Fruit fly (Drosophila melanogaster) whole organism, adult: Measurements from ENCODE around the gene RapGAP1.

Source experiments
- CG11617 ChIP-seq: fragments of 200-800 bp; sonication (Bioruptor generic); optimal IDR thresholded peaks from 2 replicates; lab custom pipeline; 2017; ENCODE audit warnings: mild to moderate bottlenecking, missing biosample characterization, missing genetic modification reagents, missing genetic modification characterization
- CG12768 ChIP-seq: fragments of 200-800 bp; sonication (Bioruptor generic); optimal IDR thresholded peaks from 2 replicates; lab custom pipeline; 2017; ENCODE audit warnings: missing biosample characterization, missing genetic modification characterization, mild to moderate bottlenecking, moderate library complexity, missing genetic modification reagents
- CG14711 ChIP-seq: fragments of 200-800 bp; sonication (Bioruptor generic); optimal IDR thresholded peaks from 2 replicates; lab custom pipeline; 2018; ENCODE audit warnings: missing biosample characterization, mild to moderate bottlenecking, missing genetic modification characterization, moderate library complexity
- CG1620 ChIP-seq: fragments of 200-800 bp; sonication (Bioruptor generic); optimal IDR thresholded peaks from 2 replicates; lab custom pipeline; 2016; ENCODE audit warnings: missing biosample characterization, missing genetic modification characterization
- CG33017 ChIP-seq: fragments of 200-800 bp; sonication (Bioruptor generic); optimal IDR thresholded peaks from 2 replicates; lab custom pipeline; 2018; ENCODE audit warnings: missing biosample characterization, mild to moderate bottlenecking, missing genetic modification characterization, moderate library complexity
- CG5204 ChIP-seq: fragments of 200-800 bp; sonication (Bioruptor generic); optimal IDR thresholded peaks from 2 replicates; lab custom pipeline; 2016; ENCODE audit warnings: missing biosample characterization, missing genetic modification characterization
- CG7045 ChIP-seq: fragments of 200-800 bp; sonication (Bioruptor generic); optimal IDR thresholded peaks from 2 replicates; lab custom pipeline; 2017; ENCODE audit warnings: missing biosample characterization, mild to moderate bottlenecking, missing genetic modification characterization
- CG7101 ChIP-seq: fragments of 200-800 bp; sonication (Bioruptor generic); optimal IDR thresholded peaks from 2 replicates; lab custom pipeline; 2018; ENCODE audit warnings: missing biosample characterization, mild to moderate bottlenecking, missing genetic modification characterization, moderate library complexity
- Clk ChIP-seq: fragments of 200-800 bp; sonication (Bioruptor generic); optimal IDR thresholded peaks from 2 replicates; lab custom pipeline; 2017; ENCODE audit warnings: missing biosample characterization, missing genetic modification characterization
- Crg-1 ChIP-seq: fragments of 200-800 bp; sonication (Bioruptor generic); optimal IDR thresholded peaks from 2 replicates; lab custom pipeline; 2016; ENCODE audit warnings: missing biosample characterization, missing genetic modification characterization
- Hr96 ChIP-seq: fragments of 200-800 bp; sonication (Bioruptor generic); optimal IDR thresholded peaks from 2 replicates; lab custom pipeline; 2016; ENCODE audit warnings: missing biosample characterization, missing genetic modification characterization
- Mnt ChIP-seq: fragments of 200-800 bp; sonication (Bioruptor generic); optimal IDR thresholded peaks from 2 replicates; lab custom pipeline; 2016; ENCODE audit warnings: missing biosample characterization, mild to moderate bottlenecking, missing genetic modification characterization
- bab1 ChIP-seq: fragments of 200-800 bp; sonication (Bioruptor generic); optimal IDR thresholded peaks from 3 replicates; lab custom pipeline; 2019; ENCODE audit warnings: missing biosample characterization, mild to moderate bottlenecking, missing genetic modification characterization, moderate library complexity
- cic ChIP-seq: fragments of 200-800 bp; sonication (Bioruptor generic); optimal IDR thresholded peaks from 2 replicates; lab custom pipeline; 2017; ENCODE audit warnings: missing biosample characterization, mild to moderate bottlenecking, missing genetic modification characterization, moderate library complexity
- cnc ChIP-seq, 2 experiments: fragments of >200 bp; optimal IDR thresholded peaks; 2 replicates each; lab custom pipeline; 2017
- kay ChIP-seq: fragments of 200-800 bp; sonication (Bioruptor generic); peaks from one replicate; lab custom pipeline; 2016; ENCODE audit warnings: missing biosample characterization, missing genetic modification characterization, borderline replicate concordance
- ovo ChIP-seq: fragments of 200-800 bp; sonication (Bioruptor generic); optimal IDR thresholded peaks from 2 replicates; lab custom pipeline; 2016; ENCODE audit warnings: missing biosample characterization, missing genetic modification characterization
- pad ChIP-seq: fragments of 200-800 bp; sonication (Bioruptor generic); optimal IDR thresholded peaks from 3 replicates; lab custom pipeline; 2017; ENCODE audit warnings: missing biosample characterization, missing genetic modification characterization, mild to moderate bottlenecking, moderate library complexity, missing genetic modification reagents
- tj ChIP-seq: fragments of 200-800 bp; sonication (Bioruptor generic); optimal IDR thresholded peaks from 3 replicates; lab custom pipeline; 2017; ENCODE audit warnings: missing biosample characterization, mild to moderate bottlenecking, missing genetic modification characterization, moderate library complexity
- toe ChIP-seq: fragments of 200-800 bp; sonication (Bioruptor generic); optimal IDR thresholded peaks from 2 replicates; lab custom pipeline; 2016; ENCODE audit warnings: missing biosample characterization, missing genetic modification characterization

The RapGAP1 gene

dm6 chr2L:7598697-7599096 lies 19.9 kb upstream of the RapGAP1 start:
- TF ChIP-seq pad (GFP tag; lab: Kevin White, UChicago) (no peak), bab1 (GFP tag; lab: Kevin White, UChicago) (no peak), cic (GFP tag; lab: Kevin White, UChicago) (no peak), CG11617 (GFP tag; lab: Kevin White, UChicago) (no peak), ovo (GFP tag; lab: Kevin White, UChicago) (no peak), CG1620 (no peak), CG7045 (GFP tag; lab: Kevin White, UChicago) (no peak), CG5204 (GFP tag; lab: Kevin White, UChicago) (no peak)

DNA sequence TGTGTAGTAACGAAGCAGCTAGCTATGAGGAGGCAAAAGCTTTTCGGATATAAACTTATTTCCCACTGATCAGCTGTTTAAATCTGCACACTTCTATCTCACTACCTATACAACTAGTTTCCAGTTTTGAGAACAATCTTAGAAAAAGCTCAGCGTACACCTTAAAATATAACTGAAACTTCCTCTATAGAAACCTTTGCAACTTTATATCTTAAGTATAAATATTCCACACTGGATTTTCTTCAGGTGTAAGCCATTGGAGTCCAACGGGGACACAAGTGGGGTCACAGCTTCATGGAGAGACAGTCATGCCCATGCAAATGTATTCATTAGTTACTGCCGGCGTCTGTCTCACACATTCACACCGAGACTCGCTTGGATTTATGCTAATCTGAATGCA lies 19.5 kb upstream of the RapGAP1 start:
- no peak for TF ChIP-seq cnc (optimal IDR thresholded peaks at IDR 0.05; lab: Kevin White, UChicago)
- TF ChIP-seq toe: no peak
- no peak for TF ChIP-seq Clk (GFP tag; lab: Kevin White, UChicago)
- TF ChIP-seq tj: no peak
- no peak for TF ChIP-seq Crg-1 (GFP tag; lab: Kevin White, UChicago)
- TF ChIP-seq ovo (GFP tag; lab: Kevin White, UChicago): no peak
- no peak for TF ChIP-seq Mnt (GFP tag; lab: Kevin White, UChicago)
- TF ChIP-seq cic (GFP tag; lab: Kevin White, UChicago): no peak
- TF ChIP-seq CG1620: no peak
- no peak for TF ChIP-seq bab1 (GFP tag; lab: Kevin White, UChicago)
- no peak for TF ChIP-seq CG14711 (tag; lab: Kevin White, UChicago)
- TF ChIP-seq CG7045 (GFP tag; lab: Kevin White, UChicago): no peak
- TF ChIP-seq CG7101 (tag; lab: Kevin White, UChicago): no peak
- no peak for TF ChIP-seq CG5204 (GFP tag; lab: Kevin White, UChicago)
- TF ChIP-seq CG33017 (tag; lab: Kevin White, UChicago): no peak
- TF ChIP-seq Hr96 (GFP tag; lab: Kevin White, UChicago): no peak
- TF ChIP-seq kay (GFP tag; lab: Kevin White, UChicago): no peak

dm6 chr2L:7597431-7597830 lies 18.7 kb upstream of the RapGAP1 start:
- TF ChIP-seq CG12768 (no peak), ovo (GFP tag; lab: Kevin White, UChicago) (no peak), CG14711 (tag; lab: Kevin White, UChicago) (no peak), tj (no peak), CG11617 (GFP tag; lab: Kevin White, UChicago) (no peak), Crg-1 (GFP tag; lab: Kevin White, UChicago) (no peak), CG7045 (GFP tag; lab: Kevin White, UChicago) (no peak), Hr96 (GFP tag; lab: Kevin White, UChicago) (no peak), toe (no peak), pad (GFP tag; lab: Kevin White, UChicago) (no peak), bab1 (GFP tag; lab: Kevin White, UChicago) (no peak), CG33017 (tag; lab: Kevin White, UChicago) (no peak)

DNA sequence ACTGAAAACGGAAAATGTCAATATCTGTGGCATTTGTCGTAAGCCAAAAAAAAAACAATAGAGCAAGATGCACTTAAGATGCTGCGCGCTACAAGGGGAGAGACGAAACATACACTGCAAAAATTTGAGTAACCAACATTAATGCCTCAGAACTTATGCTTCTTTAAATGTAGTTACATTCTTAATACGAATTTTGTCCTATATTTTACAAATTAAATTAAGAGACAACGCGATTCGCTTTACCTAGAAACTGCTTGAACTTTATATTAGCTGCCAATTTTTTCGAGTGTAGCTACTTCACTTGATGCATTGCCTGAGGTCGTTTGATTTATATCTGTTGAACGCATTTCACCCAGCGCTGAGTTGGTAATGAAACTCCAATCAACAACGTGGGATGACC lies 18.1 kb upstream of the RapGAP1 start:
- TF ChIP-seq tj (no peak), cic (GFP tag; lab: Kevin White, UChicago) (no peak), toe (no peak), cnc (optimal IDR thresholded peaks at IDR 0.05; lab: Kevin White, UChicago) (no peak), CG7101 (tag; lab: Kevin White, UChicago) (no peak), pad (GFP tag; lab: Kevin White, UChicago) (no peak), ovo (GFP tag; lab: Kevin White, UChicago) (no peak), Mnt (GFP tag; lab: Kevin White, UChicago) (no peak), CG14711 (tag; lab: Kevin White, UChicago) (no peak), CG1620 (no peak), CG5204 (GFP tag; lab: Kevin White, UChicago) (no peak), CG11617 (GFP tag; lab: Kevin White, UChicago) (no peak), Clk (GFP tag; lab: Kevin White, UChicago) (no peak), CG33017 (tag; lab: Kevin White, UChicago) (no peak), bab1 (GFP tag; lab: Kevin White, UChicago) (no peak), Crg-1 (GFP tag; lab: Kevin White, UChicago) (no peak), CG12768 (no peak), CG7045 (GFP tag; lab: Kevin White, UChicago) (no peak), Hr96 (GFP tag; lab: Kevin White, UChicago) (no peak), kay (GFP tag; lab: Kevin White, UChicago) (no peak)

DNA sequence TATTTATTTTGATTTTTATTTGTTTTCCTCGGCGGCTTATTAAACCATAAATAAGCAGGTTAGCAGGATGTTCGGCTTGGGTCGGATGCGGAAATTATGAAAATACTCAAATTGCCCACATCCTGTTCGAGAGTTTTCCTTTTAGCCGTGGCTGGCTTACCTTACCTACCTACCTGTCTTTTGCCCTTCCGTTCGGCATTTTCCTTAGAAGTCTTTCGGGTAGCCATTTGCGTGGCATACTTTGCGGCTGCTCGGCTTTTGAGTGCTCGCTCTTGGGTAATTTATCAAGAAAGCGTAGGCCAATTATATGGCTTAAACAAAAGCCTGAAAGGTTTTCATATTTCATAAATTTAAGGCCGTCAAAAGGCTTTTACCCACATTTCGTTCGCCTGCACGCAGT lies 14.1 kb upstream of the RapGAP1 start:
- TF ChIP-seq pad (GFP tag; lab: Kevin White, UChicago): no peak
- no peak for TF ChIP-seq cnc (optimal IDR thresholded peaks at IDR 0.05; lab: Kevin White, UChicago)
- no peak for TF ChIP-seq CG7101 (tag; lab: Kevin White, UChicago)
- no peak for TF ChIP-seq CG5204 (GFP tag; lab: Kevin White, UChicago)
- no peak for TF ChIP-seq CG7045 (GFP tag; lab: Kevin White, UChicago)
- TF ChIP-seq CG12768: no peak
- TF ChIP-seq Clk (GFP tag; lab: Kevin White, UChicago): no peak
- no peak for TF ChIP-seq CG33017 (tag; lab: Kevin White, UChicago)
- no peak for TF ChIP-seq tj
- TF ChIP-seq ovo (GFP tag; lab: Kevin White, UChicago): no peak
- TF ChIP-seq toe: no peak

DNA sequence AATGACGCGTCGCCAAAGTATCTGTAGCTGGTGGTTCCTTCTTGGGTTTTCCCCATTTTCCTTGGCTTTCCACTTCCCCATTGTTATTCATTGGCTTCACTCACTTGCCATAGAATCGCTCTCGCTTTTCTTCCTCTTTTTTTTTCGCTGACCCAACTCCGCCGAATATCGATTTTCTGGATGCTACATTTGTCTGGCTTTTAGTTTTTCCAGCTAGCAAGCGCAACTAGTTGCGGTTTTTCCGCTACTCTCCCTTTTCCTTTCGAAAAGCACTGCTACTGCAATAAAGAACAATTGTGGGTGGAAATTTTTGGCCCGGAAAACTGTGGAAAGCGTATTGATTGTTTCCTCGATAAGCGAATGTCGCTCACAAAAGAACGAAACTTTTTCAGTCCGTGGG lies 8.3 kb upstream of the RapGAP1 start:
- TF ChIP-seq CG5204 (GFP tag; lab: Kevin White, UChicago) (no peak), Crg-1 (GFP tag; lab: Kevin White, UChicago) (no peak), CG7045 (GFP tag; lab: Kevin White, UChicago) (no peak), CG12768 (no peak), bab1 (GFP tag; lab: Kevin White, UChicago) (no peak), Clk (GFP tag; lab: Kevin White, UChicago) (no peak), CG14711 (tag; lab: Kevin White, UChicago) (no peak), cic (GFP tag; lab: Kevin White, UChicago) (no peak), CG33017 (tag; lab: Kevin White, UChicago) (no peak), kay (GFP tag; lab: Kevin White, UChicago) (no peak), pad (GFP tag; lab: Kevin White, UChicago) (no peak), cnc (optimal IDR thresholded peaks at IDR 0.05; lab: Kevin White, UChicago) (no peak)
